Worm (Caenorhabditis elegans): ENCODE results near the gene mlc-1.

The mlc-1 gene

DNA sequence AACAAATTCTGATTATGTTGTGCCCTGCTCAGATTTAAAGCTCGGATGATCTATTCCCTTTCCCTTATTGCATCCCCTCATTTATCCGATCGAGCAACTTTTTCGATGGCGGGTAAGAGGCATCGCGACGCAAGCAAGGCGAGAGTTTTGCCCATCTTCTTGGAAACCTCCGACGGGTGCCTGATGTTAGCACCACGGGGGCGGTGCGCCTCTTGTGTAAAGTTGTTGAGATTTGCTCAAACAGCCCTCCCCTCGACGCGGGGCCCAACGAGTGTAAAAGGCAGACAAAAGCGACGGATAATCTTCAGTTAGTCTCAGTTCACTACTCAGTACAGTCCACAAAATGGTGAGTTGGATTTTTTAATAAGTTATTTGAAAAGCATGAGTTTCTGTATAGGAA is at the start of gene mlc-1:
mlc-1 (plus strand) TSS at position 324 of the 400 bp plus-strand sequence.
- TF ChIP-seq ztf-23 (GFP tag; IDR thresholded peaks at IDR 0.05): peak; percentile 60; the same call in 1 of the 2 replicates
- TF ChIP-seq cog-1 (tag; optimal IDR thresholded peaks at IDR 0.05): no peak

DNA sequence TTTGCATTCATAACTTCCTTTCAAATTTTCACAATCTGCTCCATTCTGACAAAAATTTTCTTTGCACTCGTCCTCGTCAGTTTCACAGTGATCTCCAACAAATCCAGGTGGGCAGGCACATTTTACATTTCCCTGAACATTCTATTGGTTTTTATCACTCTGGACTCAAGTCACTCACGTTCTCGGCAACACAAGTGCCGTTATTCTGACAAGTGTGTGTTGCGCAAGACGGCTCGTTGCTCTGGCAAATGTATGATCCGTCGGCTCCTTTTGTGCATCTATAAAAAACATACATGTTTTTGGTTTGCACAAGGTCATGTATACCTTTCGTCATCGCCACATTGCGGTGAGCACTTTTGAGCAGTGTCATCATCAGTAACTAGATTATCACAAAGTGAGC is 46.4 kb upstream of the mlc-1 start:
- TF ChIP-seq flt-1 (GFP tag; IDR thresholded peaks at IDR 0.05) (no peak), T22C8.4 (GFP tag; IDR thresholded peaks at IDR 0.05) (no peak), klf-2 (GFP tag; conservative IDR thresholded peaks at IDR 0.05) (no peak), med-1 (GFP tag; optimal IDR thresholded peaks at IDR 0.05; ENCODE audit: insufficient read depth) (no peak), cog-1 (tag; optimal IDR thresholded peaks at IDR 0.05) (no peak), ztf-29 (GFP tag; IDR thresholded peaks at IDR 0.05) (no peak), ref-1 (GFP tag; conservative IDR thresholded peaks at IDR 0.05) (no peak), ztf-23 (GFP tag; IDR thresholded peaks at IDR 0.05) (no peak), tab-1 (GFP tag; IDR thresholded peaks at IDR 0.05) (no peak)

DNA sequence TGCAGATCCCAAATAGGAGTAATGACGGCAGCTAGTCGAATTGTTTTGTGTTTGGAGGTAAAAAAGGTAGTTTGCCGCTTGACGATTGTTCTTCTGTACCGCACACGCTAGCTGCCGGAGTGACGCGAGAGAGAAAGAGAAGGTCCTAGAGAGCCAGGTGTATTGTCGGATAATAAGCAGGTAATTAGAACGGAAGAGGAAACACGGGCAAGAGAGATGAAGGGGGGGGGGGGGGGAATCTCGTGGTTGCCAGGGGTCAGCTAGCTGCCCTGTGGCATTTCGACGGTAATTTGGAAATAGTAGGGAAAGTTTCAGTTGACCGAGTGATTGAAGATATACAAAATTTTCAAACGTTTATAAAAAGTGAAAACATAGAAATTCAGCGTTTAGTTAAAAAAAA is 45.1 kb upstream of the mlc-1 start, which contains the start of gene crb-1:
crb-1 (minus strand) TSS at position 147 of the 400 bp plus-strand sequence.
- TF ChIP-seq cog-1 (tag; optimal IDR thresholded peaks at IDR 0.05): no peak

DNA sequence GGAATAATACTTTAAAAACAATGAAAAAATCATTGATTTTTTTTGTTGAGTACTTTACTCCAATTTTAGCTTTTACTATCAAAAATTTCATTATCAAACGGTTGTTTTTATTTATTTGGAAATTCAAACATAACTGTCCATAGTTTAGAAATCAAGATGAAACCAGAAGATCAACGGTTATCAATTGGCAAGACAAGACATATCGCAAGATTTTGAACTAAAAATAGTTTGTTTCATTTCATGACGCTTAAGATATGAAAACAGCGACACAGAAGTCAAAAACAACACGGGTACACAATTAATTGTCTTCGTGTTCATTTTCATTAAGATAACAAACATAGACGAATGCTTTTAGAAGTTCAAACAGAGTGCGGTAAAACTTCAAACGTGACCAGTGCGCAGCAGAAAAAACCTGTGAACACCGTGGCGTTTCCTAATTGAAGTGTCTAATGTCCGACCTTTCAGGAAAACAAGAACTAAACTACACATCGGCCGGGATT is 41.5 kb upstream of the mlc-1 start:
- no peak for TF ChIP-seq ztf-23 (GFP tag; IDR thresholded peaks at IDR 0.05)
- no peak for TF ChIP-seq flt-1 (GFP tag; IDR thresholded peaks at IDR 0.05)
- no peak for TF ChIP-seq klf-2 (GFP tag; conservative IDR thresholded peaks at IDR 0.05)
- no peak for TF ChIP-seq ref-1 (GFP tag; conservative IDR thresholded peaks at IDR 0.05)
- TF ChIP-seq ztf-29 (GFP tag; IDR thresholded peaks at IDR 0.05): no peak
- no peak for TF ChIP-seq med-1 (GFP tag; optimal IDR thresholded peaks at IDR 0.05; ENCODE audit: insufficient read depth)
- TF ChIP-seq cog-1 (tag; optimal IDR thresholded peaks at IDR 0.05): no peak
- TF ChIP-seq tab-1 (GFP tag; IDR thresholded peaks at IDR 0.05): no peak
- TF ChIP-seq T22C8.4 (GFP tag; IDR thresholded peaks at IDR 0.05): no peak

DNA sequence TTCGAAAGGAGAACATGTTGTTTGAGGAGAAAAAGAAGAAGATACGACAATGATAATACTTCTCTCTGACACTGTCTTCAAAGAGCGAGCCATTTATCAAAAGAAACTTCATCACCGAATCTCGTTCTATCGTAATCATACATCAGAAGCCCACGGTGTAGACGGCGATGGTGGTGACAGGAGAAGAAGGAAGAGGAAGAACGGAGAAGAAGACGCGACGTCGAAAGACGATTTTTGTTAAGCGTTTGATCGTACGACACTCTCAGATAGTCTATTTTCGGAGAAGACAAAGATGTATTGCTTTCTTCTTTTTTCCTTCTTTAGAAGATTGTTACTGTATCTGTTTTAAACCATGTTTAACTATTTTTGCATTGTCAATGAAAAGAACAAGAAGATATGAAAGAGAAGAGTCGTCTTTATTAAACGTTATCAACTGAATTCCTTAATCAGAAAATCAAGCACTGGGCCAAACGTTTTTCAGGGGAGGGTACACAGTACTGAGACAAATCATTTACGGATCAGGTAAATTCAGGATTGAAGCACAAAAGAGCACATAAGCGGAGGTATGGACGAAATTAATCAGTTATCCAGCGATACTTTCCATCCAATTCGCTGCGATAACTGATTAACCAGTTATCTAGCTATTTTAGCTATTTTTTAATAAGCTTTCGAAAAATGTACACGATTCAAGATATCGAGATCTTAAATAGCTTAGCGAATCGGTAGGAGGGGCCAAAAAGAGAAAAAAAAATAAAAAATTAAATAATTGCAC is 39.0 kb upstream of the mlc-1 start:
- no peak for TF ChIP-seq flt-1 (GFP tag; IDR thresholded peaks at IDR 0.05)
- TF ChIP-seq ref-1 (GFP tag; conservative IDR thresholded peaks at IDR 0.05): no peak
- TF ChIP-seq cog-1 (tag; optimal IDR thresholded peaks at IDR 0.05): no peak
- TF ChIP-seq klf-2 (GFP tag; conservative IDR thresholded peaks at IDR 0.05): no peak
- no peak for TF ChIP-seq tab-1 (GFP tag; IDR thresholded peaks at IDR 0.05)
- TF ChIP-seq T22C8.4 (GFP tag; IDR thresholded peaks at IDR 0.05): no peak
- TF ChIP-seq ztf-29 (GFP tag; IDR thresholded peaks at IDR 0.05): no peak
- no peak for TF ChIP-seq ztf-23 (GFP tag; IDR thresholded peaks at IDR 0.05)
- no peak for TF ChIP-seq med-1 (GFP tag; optimal IDR thresholded peaks at IDR 0.05; ENCODE audit: insufficient read depth)

DNA sequence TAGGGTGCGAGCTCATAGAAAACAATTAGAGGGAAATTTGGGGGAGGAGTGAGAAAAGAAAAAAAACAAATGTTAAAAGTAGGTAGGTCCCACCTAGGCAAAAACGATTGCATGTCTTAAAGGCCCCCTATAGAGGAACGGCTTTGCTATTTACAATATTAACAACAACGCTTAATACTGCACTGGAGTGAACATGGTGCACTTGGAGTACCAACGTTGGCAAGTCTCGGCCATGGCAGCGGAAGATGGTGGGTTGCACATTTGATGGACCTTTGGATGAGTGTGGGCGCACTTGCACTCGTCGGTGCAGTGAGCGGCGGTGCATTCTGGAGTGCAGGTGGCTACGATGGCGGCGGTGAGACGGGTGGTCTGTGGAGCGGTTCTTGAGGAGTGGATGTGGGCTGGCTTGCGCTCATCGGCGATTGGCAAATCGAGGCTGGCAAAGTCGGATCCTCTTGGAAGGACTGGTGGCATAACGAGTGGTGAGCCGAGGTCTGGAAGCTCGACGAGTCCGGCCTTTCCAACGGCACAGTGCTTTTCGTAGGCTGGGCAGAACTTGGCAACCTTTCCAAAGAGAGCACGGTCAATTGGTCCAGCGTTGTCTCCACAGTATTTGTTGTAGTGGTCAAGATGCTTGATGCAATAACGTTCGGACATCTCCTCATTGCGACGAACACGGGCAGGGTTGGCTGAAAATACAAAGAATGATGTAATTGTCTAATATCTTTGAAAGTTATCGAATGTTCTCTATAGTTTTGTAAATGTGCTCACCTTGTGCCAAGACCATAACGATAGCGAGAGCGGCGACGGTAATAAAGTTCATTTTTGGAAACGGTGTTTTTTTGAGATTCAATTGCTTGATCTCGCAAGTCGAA is 38.2 kb upstream of the mlc-1 start:
- TF ChIP-seq tab-1 (GFP tag; IDR thresholded peaks at IDR 0.05) (no peak), flt-1 (GFP tag; IDR thresholded peaks at IDR 0.05) (no peak), klf-2 (GFP tag; conservative IDR thresholded peaks at IDR 0.05) (no peak), ref-1 (GFP tag; conservative IDR thresholded peaks at IDR 0.05) (no peak)

DNA sequence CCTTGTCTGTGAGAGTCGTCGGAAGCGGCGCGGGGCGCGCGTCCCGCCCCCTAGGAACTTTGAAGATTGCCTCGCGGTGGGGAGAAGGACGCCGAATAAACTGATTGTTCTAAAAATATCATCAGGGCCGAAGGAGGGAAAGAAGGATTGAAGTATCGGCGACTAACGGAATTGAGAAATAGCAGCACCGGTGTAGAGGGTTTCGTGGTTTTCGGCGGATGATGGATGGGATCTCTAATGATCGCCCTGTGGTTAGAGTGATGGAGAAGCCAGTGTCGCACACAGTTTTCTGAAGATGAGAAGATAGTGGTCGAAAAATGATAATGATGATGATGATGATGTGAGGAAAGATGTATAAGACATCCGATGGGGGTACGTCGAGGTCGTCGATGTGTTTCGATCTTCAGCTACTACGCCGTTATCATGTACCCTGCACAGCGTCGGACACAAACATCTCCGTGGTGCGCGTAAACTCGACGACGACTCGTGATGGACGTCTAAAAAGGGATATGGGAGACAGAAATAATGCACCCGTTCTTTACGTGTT is 37.4 kb upstream of the mlc-1 start, which contains the start of gene osm-11:
osm-11 (minus strand) TSS at position 51 of the 547 bp plus-strand sequence.
- TF ChIP-seq tab-1 (GFP tag; IDR thresholded peaks at IDR 0.05) (0 out of 2 replicates have a peak, but pooled peaks have one; percentile 26), med-1 (GFP tag; optimal IDR thresholded peaks at IDR 0.05; ENCODE audit: insufficient read depth) (no peak)

DNA sequence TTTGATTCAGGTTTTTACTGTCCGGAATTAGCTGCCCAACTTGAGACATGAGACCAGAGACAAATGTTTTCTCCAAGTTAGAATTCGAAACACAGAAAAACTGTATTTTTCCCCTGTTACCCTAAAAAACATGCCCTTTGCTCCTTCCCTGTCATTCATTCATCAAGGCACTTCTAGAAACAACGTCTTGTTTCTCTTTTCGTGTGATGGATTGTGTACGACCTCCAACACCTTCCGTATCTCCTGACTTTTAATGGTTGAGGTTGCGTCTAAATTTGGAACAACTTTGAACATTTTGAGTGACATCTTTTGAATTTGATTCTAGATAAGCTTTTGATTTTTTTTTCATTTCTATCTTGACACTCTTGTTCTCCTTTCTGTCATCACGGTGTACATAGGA is 36.4 kb upstream of the mlc-1 start:
- TF ChIP-seq T22C8.4 (GFP tag; IDR thresholded peaks at IDR 0.05) (no peak), med-1 (GFP tag; optimal IDR thresholded peaks at IDR 0.05; ENCODE audit: insufficient read depth) (no peak), cog-1 (tag; optimal IDR thresholded peaks at IDR 0.05) (no peak), flt-1 (GFP tag; IDR thresholded peaks at IDR 0.05) (no peak), tab-1 (GFP tag; IDR thresholded peaks at IDR 0.05) (no peak), klf-2 (GFP tag; conservative IDR thresholded peaks at IDR 0.05) (no peak), ref-1 (GFP tag; conservative IDR thresholded peaks at IDR 0.05) (no peak), ztf-23 (GFP tag; IDR thresholded peaks at IDR 0.05) (no peak), ztf-29 (GFP tag; IDR thresholded peaks at IDR 0.05) (no peak)

DNA sequence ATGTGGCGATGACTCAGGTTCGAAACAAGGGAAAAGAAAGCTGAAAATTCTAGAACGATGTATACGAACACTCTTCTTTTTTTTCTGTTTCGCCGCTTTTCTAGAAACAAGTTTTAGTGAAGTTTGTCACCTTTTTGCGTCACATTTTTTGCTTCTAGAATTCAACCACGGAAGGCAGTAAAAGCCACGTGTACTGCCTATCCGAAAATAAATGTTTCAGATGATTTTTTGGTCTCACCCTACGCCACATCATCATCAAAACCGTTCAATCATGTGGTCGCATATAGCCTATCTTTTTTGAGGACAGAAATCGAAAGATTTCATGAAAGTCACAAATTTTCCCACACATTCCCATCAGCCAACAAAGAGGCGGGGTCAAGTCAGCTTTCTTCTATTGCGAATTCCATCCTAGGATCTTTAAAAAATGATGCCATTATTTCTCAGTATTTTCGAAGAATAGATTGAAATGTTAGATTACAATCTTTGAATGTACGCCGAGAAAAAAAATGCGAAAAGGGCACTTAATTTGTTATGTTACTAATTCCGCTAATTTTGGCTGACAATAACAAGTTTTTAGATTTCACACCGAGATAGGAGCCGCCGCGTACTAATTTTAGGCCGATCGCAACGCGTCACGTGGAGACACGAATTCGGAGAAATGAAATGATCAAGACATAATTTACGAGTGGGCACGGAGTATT is 35.0 kb upstream of the mlc-1 start:
- TF ChIP-seq T22C8.4 (GFP tag; IDR thresholded peaks at IDR 0.05) (no peak), flt-1 (GFP tag; IDR thresholded peaks at IDR 0.05) (no peak), tab-1 (GFP tag; IDR thresholded peaks at IDR 0.05) (no peak), ref-1 (GFP tag; conservative IDR thresholded peaks at IDR 0.05) (no peak), cog-1 (tag; optimal IDR thresholded peaks at IDR 0.05) (no peak), klf-2 (GFP tag; conservative IDR thresholded peaks at IDR 0.05) (no peak), ztf-29 (GFP tag; IDR thresholded peaks at IDR 0.05) (no peak), med-1 (GFP tag; optimal IDR thresholded peaks at IDR 0.05; ENCODE audit: insufficient read depth) (no peak), ztf-23 (GFP tag; IDR thresholded peaks at IDR 0.05) (no peak)

Measured in whole organism, midembryonic.